Fruit fly (Drosophila melanogaster) whole organism, wandering third instar larva: ENCODE results near the gene arg.

Experiments used
- Dif ChIP-seq: fragments of 200-275, 200-300 bp; sonication (Bioruptor generic); optimal IDR thresholded peaks from 2 replicates; lab custom pipeline; 2018; ENCODE audit warnings: missing biosample characterization, missing genetic modification characterization; ENCODE audit not compliant: partially characterized antibody
- HLH106 ChIP-seq: fragments of 200-800 bp; optimal IDR thresholded peaks from 3 replicates; lab custom pipeline; 2019; ENCODE audit warnings: missing biosample characterization, mild to moderate bottlenecking, missing genetic modification characterization, moderate library complexity
- Hr83 ChIP-seq: fragments of 200-300 bp; sonication (Bioruptor generic); optimal IDR thresholded peaks from 2 replicates; lab custom pipeline; 2016; ENCODE audit warnings: missing biosample characterization, mild to moderate bottlenecking, missing genetic modification characterization, moderate library complexity; ENCODE audit not compliant: poor library complexity, severe bottlenecking
- Mio ChIP-seq: sonication (Bioruptor generic); optimal IDR thresholded peaks from 2 replicates; lab custom pipeline; 2016; ENCODE audit warnings: missing biosample characterization, missing genetic modification characterization
- Myc ChIP-seq: fragments of >200 bp; optimal IDR thresholded peaks from 2 replicates; lab custom pipeline; 2017
- OdsH ChIP-seq: fragments of 200-800 bp; sonication (Bioruptor generic); optimal IDR thresholded peaks from 2 replicates; lab custom pipeline; 2016; ENCODE audit warnings: missing biosample characterization, mild to moderate bottlenecking, missing genetic modification characterization
- Vsx2 ChIP-seq: fragments of 200-300, 225-300 bp; sonication (Bioruptor generic); optimal IDR thresholded peaks from 2 replicates; lab custom pipeline; 2018; ENCODE audit warnings: missing biosample characterization, missing genetic modification characterization; ENCODE audit not compliant: partially characterized antibody
- brk ChIP-seq: fragments of 200-800 bp; sonication (Bioruptor generic); optimal IDR thresholded peaks from 2 replicates; lab custom pipeline; 2016; ENCODE audit warnings: missing biosample characterization, mild to moderate bottlenecking, missing genetic modification characterization
- dl ChIP-seq, 2 experiments: fragments of 175-275, 200-275 bp in 1 of 2; fragments of 200-275 bp in 1 of 2; sonication (Bioruptor generic); optimal IDR thresholded peaks; lab custom pipeline; 2018; ENCODE audit warnings: mild to moderate bottlenecking in 2 of 2, missing biosample characterization in 2 of 2, missing genetic modification characterization in 2 of 2, moderate library complexity in 2 of 2; ENCODE audit not compliant: partially characterized antibody in 2 of 2, insufficient read depth in 1 of 2
- dmrt93B ChIP-seq: fragments of 200-800 bp; sonication (Bioruptor generic); optimal IDR thresholded peaks from 2 replicates; lab custom pipeline; 2018; ENCODE audit warnings: missing biosample characterization, mild to moderate bottlenecking, missing genetic modification characterization
- fru ChIP-seq: fragments of 200-800 bp; sonication (Bioruptor generic); optimal IDR thresholded peaks from 3 replicates; lab custom pipeline; 2016; ENCODE audit warnings: missing biosample characterization, mild to moderate bottlenecking, missing genetic modification characterization
- h ChIP-seq: fragments of 200-800 bp; sonication (Bioruptor generic); optimal IDR thresholded peaks from 3 replicates; lab custom pipeline; 2016; ENCODE audit warnings: missing biosample characterization, mild to moderate bottlenecking, missing genetic modification characterization
- pan ChIP-seq: fragments of >200 bp; optimal IDR thresholded peaks from 2 replicates; lab custom pipeline; 2017
- psq ChIP-seq: fragments of 200-800 bp; sonication (Bioruptor generic); optimal IDR thresholded peaks from 3 replicates; lab custom pipeline; 2017; ENCODE audit warnings: missing biosample characterization, mild to moderate bottlenecking, missing genetic modification characterization, moderate library complexity

DNA sequence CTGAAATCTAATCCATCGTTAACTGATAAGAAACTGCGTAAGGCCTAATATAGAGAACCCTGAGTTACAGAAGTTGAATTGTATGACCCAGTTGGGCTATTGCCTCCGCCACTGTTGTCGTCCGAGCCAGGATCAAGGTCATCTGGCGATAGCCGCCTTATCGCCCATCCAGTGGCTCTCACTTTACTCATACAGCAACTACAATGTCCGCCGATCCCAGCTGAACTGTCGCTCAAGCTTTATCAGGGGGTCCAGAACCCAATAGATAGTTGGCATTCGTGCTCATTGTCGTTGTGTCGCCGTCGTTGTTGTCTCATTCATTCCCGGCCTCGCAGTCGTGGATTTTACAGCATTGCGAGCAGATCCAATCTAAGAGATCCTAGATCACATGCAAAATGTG lies at the start of gene arg:
- TF ChIP-seq OdsH (GFP tag; lab: Kevin White, UChicago) (no peak), psq (GFP tag; lab: Kevin White, UChicago) (no peak), dmrt93B (GFP tag; lab: Kevin White, UChicago) (no peak), Dif (GFP tag; lab: Kevin White, UChicago) (no peak), fru (no peak), h (GFP tag; lab: Kevin White, UChicago) (no peak), Vsx2 (GFP tag; lab: Kevin White, UChicago) (no peak), brk (GFP tag; lab: Kevin White, UChicago) (no peak), dl (GFP tag; optimal IDR thresholded peaks at IDR 0.05; lab: Kevin White, UChicago; ENCODE audit: insufficient read depth in 1 of 2, partially characterized antibody in 2 of 2) (no peak), Mio (GFP tag; lab: Kevin White, UChicago) (no peak), Hr83 (no peak), HLH106 (tag; lab: Kevin White, UChicago) (no peak), Myc (lab: Kevin White, UChicago) (no peak), pan (lab: Kevin White, UChicago) (no peak)
